Fruit fly (Drosophila melanogaster) whole organism, wandering third instar larva: ENCODE data around the gene TM9SF3.

ENCODE experiments used
- Dif ChIP-seq: fragments of 200-275, 200-300 bp; sonication (Bioruptor generic); optimal IDR thresholded peaks from 2 replicates; lab custom pipeline; 2018; ENCODE audit warnings: missing biosample characterization, missing genetic modification characterization; ENCODE audit not compliant: partially characterized antibody
- Hr78 ChIP-seq: fragments of >200 bp; optimal IDR thresholded peaks from 2 replicates; lab custom pipeline; 2017; ENCODE audit warnings: missing biosample characterization, missing genetic modification characterization
- Hr83 ChIP-seq: fragments of 200-300 bp; sonication (Bioruptor generic); optimal IDR thresholded peaks from 2 replicates; lab custom pipeline; 2016; ENCODE audit warnings: missing biosample characterization, mild to moderate bottlenecking, missing genetic modification characterization, moderate library complexity; ENCODE audit not compliant: poor library complexity, severe bottlenecking
- br ChIP-seq: fragments of 200-800 bp; sonication (Bioruptor generic); optimal IDR thresholded peaks from 2 replicates; lab custom pipeline; 2016; ENCODE audit warnings: missing biosample characterization, missing genetic modification characterization
- brk ChIP-seq: fragments of 200-800 bp; sonication (Bioruptor generic); optimal IDR thresholded peaks from 2 replicates; lab custom pipeline; 2016; ENCODE audit warnings: missing biosample characterization, mild to moderate bottlenecking, missing genetic modification characterization
- fru ChIP-seq: fragments of 200-800 bp; sonication (Bioruptor generic); optimal IDR thresholded peaks from 3 replicates; lab custom pipeline; 2016; ENCODE audit warnings: missing biosample characterization, mild to moderate bottlenecking, missing genetic modification characterization
- psq ChIP-seq: fragments of 200-800 bp; sonication (Bioruptor generic); optimal IDR thresholded peaks from 3 replicates; lab custom pipeline; 2017; ENCODE audit warnings: missing biosample characterization, mild to moderate bottlenecking, missing genetic modification characterization, moderate library complexity
- usp ChIP-seq: fragments of >200 bp; optimal IDR thresholded peaks from 2 replicates; lab custom pipeline; 2017; ENCODE audit warnings: missing biosample characterization, missing genetic modification characterization

dm6 chr3L:5568361-5568760, 35.4 kb downstream of the TM9SF3 start:
- TF ChIP-seq usp (no peak), fru (no peak), Hr83 (GFP tag; lab: Kevin White, UChicago) (no peak), Dif (GFP tag; lab: Kevin White, UChicago) (no peak), br (GFP tag; lab: Kevin White, UChicago) (no peak), psq (GFP tag; lab: Kevin White, UChicago) (no peak), brk (GFP tag; lab: Kevin White, UChicago) (no peak), Hr78 (GFP tag; lab: Kevin White, UChicago) (no peak)
